Worm (Caenorhabditis elegans) whole organism, L3 larva: ENCODE data around the gene H04D03.4.

Experiments used
- R02D3.7 ChIP-seq: fragments of 150-350 bp; optimal IDR thresholded peaks from 2 replicates; lab custom pipeline; 2014; ENCODE audit warnings: missing biosample characterization, missing genetic modification characterization
- ZK546.5 ChIP-seq: sonication (generic microtip); optimal IDR thresholded peaks from 2 replicates; lab custom pipeline; 2017; ENCODE audit warnings: missing biosample characterization, missing genetic modification characterization
- aly-2 ChIP-seq: fragments of 150-350 bp; optimal IDR thresholded peaks from 2 replicates; lab custom pipeline; 2014; ENCODE audit warnings: missing biosample characterization, missing genetic modification characterization
- ama-1 ChIP-seq: fragments of 150-350 bp; optimal IDR thresholded peaks from 2 replicates; lab custom pipeline; 2018
- ceh-16 ChIP-seq: sonication (generic microtip); optimal IDR thresholded peaks from 2 replicates; lab custom pipeline; 2017; ENCODE audit warnings: missing biosample characterization, missing genetic modification characterization
- ceh-28 ChIP-seq: fragments of 150-350 bp; optimal IDR thresholded peaks from 2 replicates; lab custom pipeline; 2014; ENCODE audit warnings: missing biosample characterization, missing genetic modification reagents, missing genetic modification characterization
- ceh-82 ChIP-seq: fragments of 150-350 bp; optimal IDR thresholded peaks from 2 replicates; lab custom pipeline; 2014; ENCODE audit warnings: missing biosample characterization, missing genetic modification characterization
- ceh-9 ChIP-seq: sonication (generic microtip); optimal IDR thresholded peaks from 2 replicates; lab custom pipeline; 2018; ENCODE audit warnings: missing biosample characterization, missing genetic modification characterization
- daf-12 ChIP-seq: fragments of 150-350 bp; optimal IDR thresholded peaks from 2 replicates; lab custom pipeline; 2014; ENCODE audit warnings: missing biosample characterization, missing genetic modification reagents, missing genetic modification characterization
- egl-27 ChIP-seq: sonication (generic microtip); optimal IDR thresholded peaks from 4 replicates; lab custom pipeline; 2017; ENCODE audit warnings: missing biosample characterization, missing genetic modification reagents, missing genetic modification characterization
- egl-5 ChIP-seq: fragments of 150-350 bp; optimal IDR thresholded peaks from 2 replicates; lab custom pipeline; 2017; ENCODE audit warnings: missing biosample characterization, missing genetic modification reagents, missing genetic modification characterization, inconsistent platforms
- elt-1 ChIP-seq: fragments of 150-350 bp; optimal IDR thresholded peaks from 2 replicates; lab custom pipeline; 2014; ENCODE audit warnings: missing biosample characterization, missing genetic modification characterization
- elt-2 ChIP-seq: sonication (generic microtip); optimal IDR thresholded peaks from 2 replicates; lab custom pipeline; 2016; ENCODE audit warnings: missing genetic modification reagents, mild to moderate bottlenecking, missing genetic modification characterization, missing compliant biosample characterization
- elt-3 ChIP-seq, 3 experiments: fragments of 150-350 bp in 1 of 3; sonication (generic microtip) in 2 of 3; optimal IDR thresholded peaks; 2 replicates in 2 of 3; 4 replicates in 1 of 3; lab custom pipeline; 2014 to 2017; ENCODE audit warnings: missing biosample characterization in 3 of 3, missing genetic modification characterization in 3 of 3
- eor-1 ChIP-seq, 2 experiments: fragments of 150-350 bp; optimal IDR thresholded peaks; 2 replicates each; lab custom pipeline; 2014 to 2018; ENCODE audit warnings: missing biosample characterization in 2 of 2, missing genetic modification characterization in 2 of 2
- fkh-10 ChIP-seq: sonication (generic microtip); optimal IDR thresholded peaks from 2 replicates; lab custom pipeline; 2017; ENCODE audit warnings: missing biosample characterization, missing genetic modification reagents, missing genetic modification characterization
- fkh-2 ChIP-seq: fragments of 150-350 bp; optimal IDR thresholded peaks from 2 replicates; lab custom pipeline; 2014; ENCODE audit warnings: missing biosample characterization, missing genetic modification reagents, missing genetic modification characterization
- fos-1 ChIP-seq: fragments of 150-350 bp; optimal IDR thresholded peaks from 2 replicates; lab custom pipeline; 2014; ENCODE audit warnings: missing biosample characterization, missing genetic modification characterization
- hmg-11 ChIP-seq: sonication (generic microtip); optimal IDR thresholded peaks from 2 replicates; lab custom pipeline; 2016; ENCODE audit warnings: missing genetic modification characterization, missing compliant biosample characterization
- jun-1 ChIP-seq: fragments of 150-350 bp; optimal IDR thresholded peaks from 2 replicates; lab custom pipeline; 2014; ENCODE audit warnings: missing biosample characterization, missing genetic modification reagents, missing genetic modification characterization
- lin-15B ChIP-seq: fragments of 150-350 bp; optimal IDR thresholded peaks from 2 replicates; lab custom pipeline; 2014; ENCODE audit warnings: missing biosample characterization, missing genetic modification characterization
- lin-39 ChIP-seq: fragments of 150-350 bp; optimal IDR thresholded peaks from 2 replicates; lab custom pipeline; 2018; ENCODE audit warnings: missing biosample characterization, missing genetic modification reagents, missing genetic modification characterization
- lsy-12 ChIP-seq: sonication (generic microtip); optimal IDR thresholded peaks from 2 replicates; lab custom pipeline; 2016; ENCODE audit warnings: mild to moderate bottlenecking, missing genetic modification characterization, missing compliant biosample characterization
- mdl-1 ChIP-seq: fragments of 150-350 bp; optimal IDR thresholded peaks from 2 replicates; lab custom pipeline; 2014; ENCODE audit warnings: missing biosample characterization, missing genetic modification characterization
- mml-1 ChIP-seq: fragments of 150-350 bp; sonication (generic microtip); optimal IDR thresholded peaks from 3 replicates; lab custom pipeline; 2014; ENCODE audit warnings: missing biosample characterization, missing genetic modification characterization
- nfya-1 ChIP-seq: sonication (generic microtip); optimal IDR thresholded peaks from 2 replicates; lab custom pipeline; 2017; ENCODE audit warnings: missing genetic modification characterization, mild to moderate bottlenecking, missing compliant biosample characterization, antibody characterized with exemption, moderate library complexity; ENCODE audit not compliant: insufficient read depth
- nhr-11 ChIP-seq: fragments of 150-350 bp; optimal IDR thresholded peaks from 2 replicates; lab custom pipeline; 2014; ENCODE audit warnings: missing biosample characterization, missing genetic modification characterization
- nhr-12 ChIP-seq: fragments of 150-350 bp; optimal IDR thresholded peaks from 2 replicates; lab custom pipeline; 2014; ENCODE audit warnings: missing biosample characterization, missing genetic modification characterization
- nhr-23 ChIP-seq: fragments of 150-350 bp; optimal IDR thresholded peaks from 2 replicates; lab custom pipeline; 2014; ENCODE audit warnings: missing biosample characterization, missing genetic modification reagents, missing genetic modification characterization
- nhr-237 ChIP-seq: fragments of 150-350 bp; optimal IDR thresholded peaks from 2 replicates; lab custom pipeline; 2014; ENCODE audit warnings: missing biosample characterization, missing genetic modification characterization
- nhr-25 ChIP-seq: sonication (generic microtip); optimal IDR thresholded peaks from 2 replicates; lab custom pipeline; 2017; ENCODE audit warnings: missing biosample characterization, missing genetic modification characterization
- nhr-28 ChIP-seq: fragments of 150-350 bp; optimal IDR thresholded peaks from 2 replicates; lab custom pipeline; 2014; ENCODE audit warnings: missing biosample characterization, missing genetic modification characterization
- nhr-43 ChIP-seq: sonication (generic microtip); optimal IDR thresholded peaks from 2 replicates; lab custom pipeline; 2016; ENCODE audit warnings: mild to moderate bottlenecking, missing genetic modification characterization, missing compliant biosample characterization; ENCODE audit not compliant: poor library complexity, severe bottlenecking
- nhr-67 ChIP-seq: fragments of 150-350 bp; optimal IDR thresholded peaks from 2 replicates; lab custom pipeline; 2014; ENCODE audit warnings: missing biosample characterization, missing genetic modification characterization
- nhr-76 ChIP-seq: fragments of 150-350 bp; sonication (generic microtip); optimal IDR thresholded peaks from 5 replicates; lab custom pipeline; 2014; ENCODE audit warnings: missing biosample characterization, missing genetic modification characterization
- nhr-77 ChIP-seq: fragments of 150-350 bp; optimal IDR thresholded peaks from 2 replicates; lab custom pipeline; 2014; ENCODE audit warnings: missing biosample characterization, missing genetic modification characterization
- pha-4 ChIP-seq: fragments of 150-350 bp; optimal IDR thresholded peaks from 2 replicates; lab custom pipeline; 2014; ENCODE audit warnings: missing biosample characterization, missing genetic modification reagents, missing genetic modification characterization
- pqm-1 ChIP-seq: fragments of 150-350 bp; optimal IDR thresholded peaks from 2 replicates; lab custom pipeline; 2017; ENCODE audit warnings: missing biosample characterization, missing genetic modification characterization, inconsistent platforms
- sea-2 ChIP-seq: fragments of 150-350 bp; sonication (generic microtip); optimal IDR thresholded peaks from 4 replicates; lab custom pipeline; 2014; ENCODE audit warnings: missing biosample characterization, missing genetic modification reagents, missing genetic modification characterization
- skn-1 ChIP-seq: fragments of 150-350 bp; optimal IDR thresholded peaks from 2 replicates; lab custom pipeline; 2014; ENCODE audit warnings: missing biosample characterization, missing genetic modification characterization
- snpc-4 ChIP-seq: fragments of 150-350 bp; optimal IDR thresholded peaks from 2 replicates; lab custom pipeline; 2014; ENCODE audit warnings: missing biosample characterization, missing genetic modification characterization
- tbx-2 ChIP-seq: sonication (generic microtip); optimal IDR thresholded peaks from 2 replicates; lab custom pipeline; 2016; ENCODE audit warnings: mild to moderate bottlenecking, missing genetic modification characterization, missing compliant biosample characterization
- unc-39 ChIP-seq: sonication (generic microtip); optimal IDR thresholded peaks from 4 replicates; lab custom pipeline; 2017; ENCODE audit warnings: missing biosample characterization, missing genetic modification characterization
- unc-62 ChIP-seq: fragments of 150-350 bp; sonication (generic microtip); optimal IDR thresholded peaks from 4 replicates; lab custom pipeline; 2014; ENCODE audit warnings: missing biosample characterization, missing genetic modification reagents, missing genetic modification characterization
- zag-1 ChIP-seq: fragments of 150-350 bp; optimal IDR thresholded peaks from 2 replicates; lab custom pipeline; 2014; ENCODE audit warnings: missing biosample characterization, missing genetic modification characterization
- ztf-11 ChIP-seq: fragments of 150-350 bp; optimal IDR thresholded peaks from 2 replicates; lab custom pipeline; 2014; ENCODE audit warnings: missing biosample characterization, missing genetic modification characterization
- ztf-4 ChIP-seq: fragments of 150-350 bp; optimal IDR thresholded peaks from 2 replicates; lab custom pipeline; 2014; ENCODE audit warnings: missing biosample characterization, missing genetic modification characterization

H04D03.4 gene

ce11 chrIII:10462935-10463548, 12.1 kb upstream of the H04D03.4 start:
- TF ChIP-seq snpc-4 (no peak), nhr-23 (tag; lab: Kevin White, UChicago) (peak; percentile 55), ceh-28 (no peak)
- TF ChIP-seq, all 47 proteins: peak for 1

ce11 chrIII:10461164-10461546, 10.2 kb upstream of the H04D03.4 start, which contains the start of gene atx-2:
atx-2 (plus strand) TSS chrIII:10461389.
- TF ChIP-seq nfya-1 (tag; lab: Kevin White, UChicago) = peak; percentile 69
- TF ChIP-seq unc-39 (tag; lab: Kevin White, UChicago) = no peak
- peak; percentile 22 for TF ChIP-seq egl-27
- TF ChIP-seq nhr-11 (tag; lab: Kevin White, UChicago) = no peak
- TF ChIP-seq nhr-43 = peak; percentile 93
- peak; percentile 79 for TF ChIP-seq R02D3.7
- TF ChIP-seq ceh-82 (tag; lab: Kevin White, UChicago) = peak; percentile 56
- TF ChIP-seq ztf-4 (tag; lab: Kevin White, UChicago) = no peak
- TF ChIP-seq eor-1 (tag; optimal IDR thresholded peaks at IDR 0.05; lab: Kevin White, UChicago) = no peak
- peak; percentile 72 for TF ChIP-seq ceh-16
- TF ChIP-seq ceh-9 (tag; lab: Kevin White, UChicago) = no peak
- no peak for TF ChIP-seq ama-1 (lab: Kevin White, UChicago)
- peak; percentile 56 for TF ChIP-seq nhr-25 (tag; lab: Kevin White, UChicago)
- TF ChIP-seq nhr-237 (tag; lab: Kevin White, UChicago) = no peak
- no peak for TF ChIP-seq zag-1 (tag; lab: Kevin White, UChicago)
- peak; percentile 73 for TF ChIP-seq ceh-28
- no peak for TF ChIP-seq aly-2
- TF ChIP-seq fos-1 (tag; lab: Kevin White, UChicago) = peak; percentile 28
- TF ChIP-seq jun-1 (tag; lab: Kevin White, UChicago) = no peak
- TF ChIP-seq elt-2 = peak; percentile 46
- no peak for TF ChIP-seq nhr-77 (tag; lab: Kevin White, UChicago)
- peak; percentile 98 for TF ChIP-seq hmg-11 (tag; lab: Kevin White, UChicago)
- TF ChIP-seq pha-4 (tag; lab: Kevin White, UChicago) = peak; percentile 62
- peak; percentile 78 for TF ChIP-seq tbx-2 (tag; lab: Kevin White, UChicago)
- no peak for TF ChIP-seq nhr-67
- no peak for TF ChIP-seq daf-12 (tag; lab: Kevin White, UChicago)
- no peak for TF ChIP-seq fkh-2 (tag; lab: Kevin White, UChicago)
- no peak for TF ChIP-seq ztf-11 (tag; lab: Kevin White, UChicago)
- TF ChIP-seq pqm-1 (tag; lab: Kevin White, UChicago) = peak; percentile 11
- no peak for TF ChIP-seq nhr-28 (tag; lab: Kevin White, UChicago)
- no peak for TF ChIP-seq unc-62
- TF ChIP-seq elt-1 (tag; lab: Kevin White, UChicago) = peak; percentile 56
- no peak for TF ChIP-seq elt-3 (tag; optimal IDR thresholded peaks at IDR 0.05; lab: Kevin White, UChicago)
- peak; percentile 72 for TF ChIP-seq mdl-1 (tag; lab: Kevin White, UChicago)
- TF ChIP-seq lsy-12 = peak; percentile 85
- TF ChIP-seq nhr-23 (tag; lab: Kevin White, UChicago) = peak; percentile 77
- no peak for TF ChIP-seq sea-2 (GFP tag; lab: Kevin White, UChicago)
- TF ChIP-seq mml-1 (tag; lab: Kevin White, UChicago) = no peak
- peak; percentile 32 for TF ChIP-seq snpc-4
- TF ChIP-seq nhr-12 = no peak
- TF ChIP-seq nhr-76 (tag; lab: Kevin White, UChicago) = no peak
- TF ChIP-seq egl-5 (tag; lab: Kevin White, UChicago) = peak; percentile 26
- TF ChIP-seq lin-39 (tag; lab: Kevin White, UChicago) = peak; percentile 91
- TF ChIP-seq lin-15B = peak; percentile 80
- TF ChIP-seq fkh-10 = peak; percentile 42
- TF ChIP-seq ZK546.5 (tag; lab: Kevin White, UChicago) = no peak
- TF ChIP-seq skn-1 (tag; lab: Kevin White, UChicago) = peak; percentile 59
